Worm (Caenorhabditis elegans): Measurements from ENCODE around the gene C04G6.6.

Gene C04G6.6

DNA sequence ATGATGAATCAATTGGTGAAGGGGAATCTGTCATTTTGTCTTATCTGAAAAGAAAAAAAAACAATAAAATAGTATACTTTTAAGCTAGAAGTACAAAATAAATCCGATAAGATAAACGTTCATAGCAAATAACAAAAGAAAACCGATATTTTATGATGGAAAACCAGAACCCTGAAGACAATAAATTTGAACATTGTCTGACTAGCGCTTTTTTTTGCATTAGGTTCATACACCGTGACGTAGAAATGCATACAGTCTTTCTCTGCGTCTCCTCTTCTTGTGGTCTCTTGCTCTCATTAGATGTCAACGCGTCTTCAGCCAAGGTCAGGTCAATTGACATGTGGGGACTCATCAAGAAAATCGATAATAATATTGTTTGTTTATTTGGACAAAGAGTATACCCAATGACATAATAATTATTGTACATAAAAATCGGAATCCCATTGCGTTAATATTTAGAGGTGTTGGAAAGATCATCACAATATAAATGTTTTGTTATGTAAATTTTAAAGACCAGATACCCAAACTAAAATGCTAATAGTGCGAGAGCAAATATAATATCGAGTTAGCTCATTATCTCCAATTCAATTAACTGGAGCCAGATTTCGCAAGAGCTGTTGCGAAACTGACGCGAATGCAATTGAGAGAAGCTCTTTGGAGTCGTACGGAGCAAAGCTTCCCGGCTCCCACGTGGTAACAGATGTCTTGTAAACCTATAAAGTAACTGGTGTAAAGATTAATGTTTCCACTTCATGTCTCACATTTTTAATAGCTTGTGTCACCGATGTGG lies 18.2 kb downstream of the C04G6.6 start, which contains the start of gene dsh-2 (continued):
- TF ChIP-seq F33H1.4 (GFP tag; IDR thresholded peaks at IDR 0.05): peak; percentile 51
- no peak for TF ChIP-seq Y56A3A.18 (GFP tag; IDR thresholded peaks at IDR 0.05)
- no peak for TF ChIP-seq hsf-1 (GFP tag; IDR thresholded peaks at IDR 0.05)
- no peak for TF ChIP-seq rcor-1 (GFP tag; IDR thresholded peaks at IDR 0.05)
- TF ChIP-seq pbrm-1 (GFP tag; IDR thresholded peaks at IDR 0.05): no peak
- TF ChIP-seq rec-8 (tag; optimal IDR thresholded peaks at IDR 0.05): no peak
- TF ChIP-seq aptf-2 (GFP tag; conservative IDR thresholded peaks at IDR 0.05): no peak
- no peak for TF ChIP-seq mes-4 (tag; optimal IDR thresholded peaks at IDR 0.05)
- no peak for TF ChIP-seq F22D6.2 (tag; optimal IDR thresholded peaks at IDR 0.05)
- no peak for TF ChIP-seq nfya-2 (GFP tag; IDR thresholded peaks at IDR 0.05)
- TF ChIP-seq nhr-120 (GFP tag; IDR thresholded peaks at IDR 0.05): no peak
- no peak for TF ChIP-seq T26A5.8 (tag; optimal IDR thresholded peaks at IDR 0.05)
- TF ChIP-seq K11D2.4 (GFP tag; IDR thresholded peaks at IDR 0.05): no peak
- no peak for TF ChIP-seq dpl-1 (GFP tag; optimal IDR thresholded peaks at IDR 0.05)
- TF ChIP-seq madf-3 (GFP tag; IDR thresholded peaks at IDR 0.05): no peak
- TF ChIP-seq hlh-12 (tag; optimal IDR thresholded peaks at IDR 0.05): no peak
- no peak for TF ChIP-seq repo-1 (tag; optimal IDR thresholded peaks at IDR 0.05)
- no peak for TF ChIP-seq egl-44 (GFP tag; IDR thresholded peaks at IDR 0.05)
- peak; percentile 30 for TF ChIP-seq ceh-27 (GFP tag; optimal IDR thresholded peaks at IDR 0.05)
- no peak for TF ChIP-seq ztf-26 (tag; optimal IDR thresholded peaks at IDR 0.05)
- no peak for TF ChIP-seq T07F8.4 (tag; optimal IDR thresholded peaks at IDR 0.05)
- TF ChIP-seq egl-18 (GFP tag; IDR thresholded peaks at IDR 0.05): no peak
- peak; percentile 11 for TF ChIP-seq attf-5 (GFP tag; optimal IDR thresholded peaks at IDR 0.05)
- TF ChIP-seq C17E4.6 (GFP tag; IDR thresholded peaks at IDR 0.05): no peak
- TF ChIP-seq zfh-2 (GFP tag; conservative IDR thresholded peaks at IDR 0.05): no peak
- TF ChIP-seq lir-1 (GFP tag; conservative IDR thresholded peaks at IDR 0.05): no peak
- TF ChIP-seq snpc-1.1 (tag; optimal IDR thresholded peaks at IDR 0.05; ENCODE audit: insufficient read depth): no peak
- peak; percentile 49 for TF ChIP-seq nhr-80 (tag; optimal IDR thresholded peaks at IDR 0.05)
- no peak for TF ChIP-seq B0019.2 (GFP tag; conservative IDR thresholded peaks at IDR 0.05)
- no peak for TF ChIP-seq hrde-1 (tag; optimal IDR thresholded peaks at IDR 0.05; ENCODE audit: borderline replicate concordance)
- no peak for TF ChIP-seq snpc-1.3 (tag; optimal IDR thresholded peaks at IDR 0.05; ENCODE audit: insufficient read depth)
- TF ChIP-seq ets-4 (GFP tag; optimal IDR thresholded peaks at IDR 0.05): no peak
- no peak for TF ChIP-seq F57A8.1 (GFP tag; optimal IDR thresholded peaks at IDR 0.05)
- no peak for TF ChIP-seq F57C9.4 (tag; optimal IDR thresholded peaks at IDR 0.05)
- TF ChIP-seq F52B5.7 (tag; optimal IDR thresholded peaks at IDR 0.05): no peak
- TF ChIP-seq nhr-27 (tag; optimal IDR thresholded peaks at IDR 0.05): no peak
- no peak for TF ChIP-seq Y79H2A.3 (GFP tag; conservative IDR thresholded peaks at IDR 0.05)
- no peak for TF ChIP-seq Y67H2A.10 (GFP tag; conservative IDR thresholded peaks at IDR 0.05)
- TF ChIP-seq sdz-38 (tag; optimal IDR thresholded peaks at IDR 0.05): no peak
- no peak for TF ChIP-seq ama-1 (optimal IDR thresholded peaks at IDR 0.05)
- TF ChIP-seq ama-1 (GFP tag; optimal IDR thresholded peaks at IDR 0.05): no peak
- TF ChIP-seq lin-40 (tag; optimal IDR thresholded peaks at IDR 0.05): peak; percentile 33
- TF ChIP-seq somi-1 (GFP tag; optimal IDR thresholded peaks at IDR 0.05): no peak
- TF ChIP-seq attf-3 (GFP tag; conservative IDR thresholded peaks at IDR 0.05): no peak
- TF ChIP-seq rpc-1 (optimal IDR thresholded peaks at IDR 0.05): no peak
- no peak for TF ChIP-seq rpc-1 (tag; optimal IDR thresholded peaks at IDR 0.05)
- TF ChIP-seq ztf-28 (GFP tag; IDR thresholded peaks at IDR 0.05): no peak
- TF ChIP-seq dox-1 (GFP tag; IDR thresholded peaks at IDR 0.05): peak; percentile 54; the same call in 1 of the 2 replicates
- TF ChIP-seq F55B11.4 (tag; optimal IDR thresholded peaks at IDR 0.05; ENCODE audit: borderline replicate concordance, insufficient read depth): no peak

All from whole organism, young adult.